Worm (Caenorhabditis elegans) whole organism, L4/young adult: Measurements from ENCODE around the gene lgc-34.

Experiments
- W03F9.2 ChIP-seq: fragments of 150-350 bp; optimal IDR thresholded peaks from 2 replicates; lab custom pipeline; 2014; ENCODE audit warnings: missing biosample characterization, missing genetic modification characterization
- dao-5 ChIP-seq: sonication (generic microtip); optimal IDR thresholded peaks from 2 replicates; lab custom pipeline; 2016; ENCODE audit warnings: missing genotype, missing genetic modification characterization, moderate library complexity, missing compliant biosample characterization
- him-1 ChIP-seq: sonication (generic microtip); optimal IDR thresholded peaks from 2 replicates; lab custom pipeline; 2016; ENCODE audit warnings: missing genotype, missing genetic modification reagents, missing genetic modification characterization, missing compliant biosample characterization

DNA sequence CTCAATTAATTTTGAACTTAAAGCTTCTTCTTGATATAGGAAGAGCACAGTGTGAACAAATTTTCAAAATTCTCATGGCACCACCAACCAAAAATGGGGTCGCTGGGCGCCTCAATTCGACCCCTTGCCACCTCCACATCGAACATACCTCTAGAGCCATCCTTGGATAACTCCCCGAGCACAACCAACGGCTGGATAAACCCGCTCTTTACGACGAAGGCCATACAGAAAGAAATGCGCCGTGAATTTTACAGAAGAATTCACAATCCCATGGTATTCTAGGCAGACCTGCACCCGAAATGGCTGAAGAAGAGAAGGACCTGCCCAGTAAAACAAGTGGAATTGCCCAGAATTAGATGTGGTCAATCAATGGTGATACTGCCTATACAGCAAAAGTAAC, 23.7 kb upstream of the lgc-34 start:
- TF ChIP-seq him-1 (no peak), dao-5 (tag; lab: Kevin White, UChicago) (no peak), W03F9.2 (tag; lab: Kevin White, UChicago) (no peak)
